Worm (Caenorhabditis elegans): ENCODE results near the gene T24E12.11.

ce11 chrII:3785257-3785656, 5.9 kb upstream of the T24E12.11 start, which contains the start of gene T24E12.1:
- TF ChIP-seq ztf-29 (GFP tag; IDR thresholded peaks at IDR 0.05): no peak
- TF ChIP-seq T22C8.4 (GFP tag; IDR thresholded peaks at IDR 0.05): no peak
- TF ChIP-seq ztf-23 (GFP tag; IDR thresholded peaks at IDR 0.05): no peak
- TF ChIP-seq med-1 (GFP tag; optimal IDR thresholded peaks at IDR 0.05; ENCODE audit: insufficient read depth): no peak

Measured in whole organism, midembryonic.